Worm (Caenorhabditis elegans) whole organism, L4 larva: ENCODE measurements around the gene Y51A2D.18.

Source experiments
- F37D6.2 ChIP-seq: sonication (generic microtip); optimal IDR thresholded peaks from 2 replicates; lab custom pipeline; 2016; ENCODE audit warnings: mild to moderate bottlenecking, missing genetic modification characterization, missing compliant biosample characterization
- F44E2.7 ChIP-seq: fragments of 200-800 bp; sonication (Bioruptor generic); IDR thresholded peaks from 2 replicates; pipeline ENCODE4 v2.1.2; 2022; ENCODE audit warnings: missing genetic modification characterization, missing compliant biosample characterization
- F49E8.2 ChIP-seq: sonication (generic microtip); optimal IDR thresholded peaks from 2 replicates; lab custom pipeline; 2016; ENCODE audit warnings: missing compliant biosample characterization, mild to moderate bottlenecking, missing genetic modification characterization, borderline replicate concordance
- Y105C5A.15 ChIP-seq: fragments of 200-800 bp; sonication (Bioruptor generic); IDR thresholded peaks from 2 replicates; pipeline ENCODE4 v1.3.6; 2022; ENCODE audit warnings: missing genetic modification characterization, missing compliant biosample characterization
- aha-1 ChIP-seq: fragments of 150-350 bp; peaks from one replicate; lab custom pipeline; 2014; ENCODE audit warnings: missing biosample characterization, missing genetic modification characterization
- aly-2 ChIP-seq: sonication (generic microtip); optimal IDR thresholded peaks from 2 replicates; lab custom pipeline; 2018; ENCODE audit warnings: missing biosample characterization, missing genetic modification characterization
- ces-1 ChIP-seq: fragments of 150-350 bp; sonication (generic microtip); optimal IDR thresholded peaks from 4 replicates; lab custom pipeline; 2014; ENCODE audit warnings: missing biosample characterization, missing genetic modification reagents, missing genetic modification characterization
- fkh-10 ChIP-seq: fragments of 150-350 bp; optimal IDR thresholded peaks from 2 replicates; lab custom pipeline; 2014; ENCODE audit warnings: missing biosample characterization, missing genetic modification reagents, missing genetic modification characterization
- jun-1 ChIP-seq: fragments of 150-350 bp; optimal IDR thresholded peaks from 2 replicates; lab custom pipeline; 2014; ENCODE audit warnings: missing biosample characterization, missing genetic modification reagents, missing genetic modification characterization
- lin-13 ChIP-seq: fragments of 150-350 bp; optimal IDR thresholded peaks from 2 replicates; lab custom pipeline; 2014; ENCODE audit warnings: missing biosample characterization, missing genetic modification reagents, missing genetic modification characterization
- mdl-1 ChIP-seq, 2 experiments: fragments of 150-350 bp in 1 of 2; sonication (generic microtip) in 1 of 2; optimal IDR thresholded peaks; 2 replicates each; lab custom pipeline; 2014 to 2017; ENCODE audit warnings: missing biosample characterization in 2 of 2, missing genetic modification characterization in 2 of 2
- skn-1 ChIP-seq: fragments of 150-350 bp; optimal IDR thresholded peaks from 2 replicates; lab custom pipeline; 2014; ENCODE audit warnings: missing biosample characterization, missing genetic modification characterization
- tag-97 ChIP-seq: fragments of 200-800 bp; sonication (Bioruptor generic); IDR thresholded peaks from 2 replicates; pipeline ENCODE4 v1.3.6; 2022; ENCODE audit warnings: missing genetic modification characterization, missing compliant biosample characterization
- ztf-7 ChIP-seq: fragments of 150-350 bp; optimal IDR thresholded peaks from 2 replicates; lab custom pipeline; 2014; ENCODE audit warnings: missing biosample characterization, missing genetic modification characterization

DNA sequence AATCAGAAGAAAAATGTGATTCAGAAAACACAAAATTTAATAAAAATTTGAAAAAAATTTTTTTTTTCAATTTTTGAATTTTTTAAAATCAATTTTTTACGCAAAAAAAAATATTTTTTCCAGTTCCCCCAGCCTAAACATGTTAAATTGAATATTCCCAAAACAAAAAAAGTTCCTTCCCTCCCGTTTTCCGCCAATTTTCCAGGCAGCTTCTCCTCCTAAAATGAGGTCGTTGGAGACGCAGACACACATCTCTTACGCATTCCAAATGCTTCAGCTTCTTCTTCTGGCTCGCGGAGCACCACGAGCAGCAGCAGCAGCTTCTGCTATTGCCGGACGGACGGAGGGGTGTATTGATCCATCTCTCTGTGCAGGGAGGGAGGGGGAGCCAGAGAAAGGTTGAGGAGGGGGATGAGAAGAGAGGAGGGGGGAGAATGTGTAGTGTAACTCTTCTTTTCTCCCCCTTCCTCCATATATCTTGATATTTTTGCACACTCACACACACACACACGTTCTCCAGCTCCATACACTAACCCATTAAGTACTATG, 3.3 kb upstream of the Y51A2D.18 start:
- no peak for TF ChIP-seq jun-1 (tag; lab: Kevin White, UChicago)
- peak; percentile 86 for TF ChIP-seq aha-1
- no peak for TF ChIP-seq ztf-7 (tag; lab: Kevin White, UChicago)
- no peak for TF ChIP-seq F44E2.7
- TF ChIP-seq fkh-10, result peak; percentile 40
- no peak for TF ChIP-seq lin-13 (GFP tag; lab: Kevin White, UChicago)
- no peak for TF ChIP-seq skn-1 (tag; lab: Kevin White, UChicago)
- no peak for TF ChIP-seq aly-2 (tag; lab: Kevin White, UChicago)
- no peak for TF ChIP-seq tag-97 (GFP tag; lab: Robert Waterston, UW)
- no peak for TF ChIP-seq ces-1 (GFP tag; lab: Kevin White, UChicago)
- peak; percentile 13 for TF ChIP-seq F37D6.2 (tag; lab: Kevin White, UChicago)
- no peak for TF ChIP-seq Y105C5A.15 (GFP tag; lab: Robert Waterston, UW)
- TF ChIP-seq mdl-1 (tag; optimal IDR thresholded peaks at IDR 0.05; lab: Kevin White, UChicago), result peak in 1 of 2 experiments; percentile 45
- TF ChIP-seq F49E8.2 (tag; lab: Kevin White, UChicago), result no peak
